Worm (Caenorhabditis elegans) whole organism, L2 larva: Measurements from ENCODE around the gene Y68A4A.13.

Experiments
- ceh-82 ChIP-seq: fragments of 150-350 bp; optimal IDR thresholded peaks from 2 replicates; lab custom pipeline; 2014; ENCODE audit warnings: missing biosample characterization, missing genetic modification characterization
- dmd-4 ChIP-seq: sonication (generic microtip); optimal IDR thresholded peaks from 2 replicates; lab custom pipeline; 2017; ENCODE audit warnings: missing biosample characterization, missing genetic modification characterization
- elt-1 ChIP-seq: fragments of 150-350 bp; optimal IDR thresholded peaks from 2 replicates; lab custom pipeline; 2014; ENCODE audit warnings: missing biosample characterization, missing genetic modification characterization
- fos-1 ChIP-seq: fragments of 150-350 bp; optimal IDR thresholded peaks from 2 replicates; lab custom pipeline; 2014; ENCODE audit warnings: missing biosample characterization, missing genetic modification characterization
- lsy-2 ChIP-seq, 2 experiments: fragments of 150-350 bp in 1 of 2; sonication (generic microtip) in 1 of 2; optimal IDR thresholded peaks; 2 replicates each; lab custom pipeline; 2014 to 2017; ENCODE audit warnings: missing biosample characterization in 2 of 2, missing genetic modification characterization in 2 of 2
- nhr-12 ChIP-seq: fragments of 150-350 bp; optimal IDR thresholded peaks from 2 replicates; lab custom pipeline; 2014; ENCODE audit warnings: missing biosample characterization, missing genetic modification characterization
- nhr-21 ChIP-seq: fragments of 150-350 bp; optimal IDR thresholded peaks from 2 replicates; lab custom pipeline; 2014; ENCODE audit warnings: missing biosample characterization, missing genetic modification characterization
- nhr-23 ChIP-seq: fragments of 150-350 bp; optimal IDR thresholded peaks from 2 replicates; lab custom pipeline; 2014; ENCODE audit warnings: missing biosample characterization, missing genetic modification reagents, missing genetic modification characterization
- nhr-237 ChIP-seq: fragments of 150-350 bp; optimal IDR thresholded peaks from 2 replicates; lab custom pipeline; 2014; ENCODE audit warnings: missing biosample characterization, missing genetic modification characterization
- nhr-25 ChIP-seq: fragments of 150-350 bp; sonication (generic microtip); optimal IDR thresholded peaks from 3 replicates; lab custom pipeline; 2014; ENCODE audit warnings: missing biosample characterization, missing genetic modification characterization
- skn-1 ChIP-seq: sonication (generic microtip); optimal IDR thresholded peaks from 2 replicates; lab custom pipeline; 2017; ENCODE audit warnings: missing biosample characterization, missing genetic modification characterization
- ztf-1 ChIP-seq: fragments of 200-800 bp; sonication (Bioruptor generic); conservative IDR thresholded peaks from 2 replicates; pipeline ENCODE4 v1.3.6; 2022; ENCODE audit warnings: missing genetic modification characterization, missing compliant biosample characterization

DNA sequence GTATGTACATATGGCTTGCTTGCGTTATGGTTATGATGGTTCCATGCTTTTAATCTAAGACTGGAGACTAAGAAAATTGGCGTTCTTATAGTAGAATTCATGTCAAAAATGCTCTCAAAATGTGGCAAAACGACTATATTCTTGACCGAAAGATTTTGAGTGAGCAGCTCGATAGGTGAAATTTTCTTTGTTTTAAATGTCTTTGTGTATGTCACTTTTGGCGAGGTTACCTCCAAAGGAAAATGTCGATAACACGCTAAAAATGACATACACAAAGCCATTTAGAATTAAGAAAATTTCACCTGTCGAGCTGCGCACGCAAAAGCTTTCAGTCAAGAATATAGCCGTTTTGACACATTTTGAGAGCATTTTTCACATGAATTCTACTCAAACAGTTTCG, 40.5 kb downstream of the Y68A4A.13 start, which contains the start of gene srz-66:
- TF ChIP-seq nhr-12 (tag; lab: Kevin White, UChicago): no peak
- no peak for TF ChIP-seq dmd-4 (tag; lab: Kevin White, UChicago)
- no peak for TF ChIP-seq nhr-25 (tag; lab: Kevin White, UChicago)
- TF ChIP-seq elt-1 (tag; lab: Kevin White, UChicago): no peak
- no peak for TF ChIP-seq nhr-21 (tag; lab: Kevin White, UChicago)
- no peak for TF ChIP-seq skn-1
- TF ChIP-seq fos-1 (tag; lab: Kevin White, UChicago): no peak
- TF ChIP-seq nhr-23 (tag; lab: Kevin White, UChicago): no peak
- no peak for TF ChIP-seq nhr-237
- TF ChIP-seq ceh-82 (tag; lab: Kevin White, UChicago): no peak
- TF ChIP-seq ztf-1 (GFP tag; lab: Robert Waterston, UW): no peak
- no peak for TF ChIP-seq lsy-2 (tag; optimal IDR thresholded peaks at IDR 0.05; lab: Kevin White, UChicago)
